Fruit fly (Drosophila melanogaster): ENCODE data around the gene Pgant7.

DNA sequence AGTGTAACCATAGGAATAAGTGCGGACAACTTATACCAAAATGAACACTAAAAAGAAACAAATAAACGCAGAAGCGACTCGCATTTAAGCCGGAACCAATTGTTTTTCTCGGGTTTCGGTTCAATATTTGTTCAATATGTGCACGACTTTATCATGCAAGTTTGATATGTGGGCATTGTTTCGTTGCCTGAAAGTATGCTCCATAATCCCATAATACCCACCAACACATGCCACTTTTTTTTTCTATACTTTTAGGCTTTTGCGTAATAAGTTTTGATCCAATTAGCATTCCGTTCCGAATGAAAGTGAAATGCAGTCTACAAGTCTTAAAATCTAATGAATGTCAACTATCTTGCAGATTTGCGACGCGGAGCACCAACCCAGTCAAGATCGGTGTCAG is 20.6 kb upstream of the Pgant7 start:
- no peak for TF ChIP-seq Dll (optimal IDR thresholded peaks at IDR 0.05)
- TF ChIP-seq psq (optimal IDR thresholded peaks at IDR 0.05) = no peak
- no peak for TF ChIP-seq pan (optimal IDR thresholded peaks at IDR 0.05)
- TF ChIP-seq EcR (GFP tag; optimal IDR thresholded peaks at IDR 0.05) = no peak
- no peak for TF ChIP-seq usp (GFP tag; optimal IDR thresholded peaks at IDR 0.05)
